Worm (Caenorhabditis elegans): ENCODE results near the gene ife-4.

- no peak for TF ChIP-seq dao-5 (tag; optimal IDR thresholded peaks at IDR 0.05)
- no peak for TF ChIP-seq him-1 (tag; optimal IDR thresholded peaks at IDR 0.05)
- peak; percentile 5 for TF ChIP-seq W03F9.2 (tag; optimal IDR thresholded peaks at IDR 0.05)
Observed at ce11 chrX:1128503-1129036, 24.6 kb downstream of the ife-4 start, which contains the start of gene snx-1.

Data from whole organism, L4/young adult.